Worm (Caenorhabditis elegans): ENCODE data around the gene ech-6.

DNA sequence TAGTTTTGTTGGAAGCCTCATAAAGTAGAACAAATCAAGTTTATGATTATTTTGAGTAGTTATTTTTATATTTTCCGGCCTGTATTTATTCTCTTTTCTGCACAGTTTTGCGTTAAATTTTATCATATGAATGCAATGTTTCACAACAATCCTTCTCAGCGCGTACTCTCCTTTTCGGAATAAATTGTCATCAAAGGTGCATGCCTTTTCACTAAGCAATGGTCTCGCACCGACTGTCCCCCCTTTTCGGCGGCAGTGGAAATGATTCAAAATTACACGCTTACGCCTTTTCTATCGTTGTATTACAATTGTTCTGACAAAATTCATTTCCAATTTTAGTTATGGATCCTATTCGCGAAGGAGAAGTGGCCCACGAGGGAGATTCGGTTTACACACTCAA, 5.5 kb downstream of the ech-6 start, which contains the start of the genes iff-1 and cdk-1:
- no peak for TF ChIP-seq hlh-30 (tag; optimal IDR thresholded peaks at IDR 0.05; ENCODE audit: insufficient read depth)
- TF ChIP-seq unc-42 (tag; optimal IDR thresholded peaks at IDR 0.05) = peak; percentile 1
- TF ChIP-seq F13H6.1 (tag; optimal IDR thresholded peaks at IDR 0.05) = no peak
- TF ChIP-seq pha-4 (tag; optimal IDR thresholded peaks at IDR 0.05) = no peak
- TF ChIP-seq ama-1 (optimal IDR thresholded peaks at IDR 0.05) = no peak
- no peak for TF ChIP-seq lin-11 (tag; optimal IDR thresholded peaks at IDR 0.05)
- TF ChIP-seq madf-2 (tag; optimal IDR thresholded peaks at IDR 0.05) = no peak
- no peak for TF ChIP-seq pha-2 (tag; optimal IDR thresholded peaks at IDR 0.05)
- no peak for TF ChIP-seq ceh-9 (tag; optimal IDR thresholded peaks at IDR 0.05)
- no peak for TF ChIP-seq rnt-1 (tag; optimal IDR thresholded peaks at IDR 0.05)
- TF ChIP-seq pag-3 (tag; optimal IDR thresholded peaks at IDR 0.05; ENCODE audit: borderline replicate concordance) = no peak
